Fruit fly (Drosophila melanogaster): ENCODE results near the gene vn.

The vn gene

DNA sequence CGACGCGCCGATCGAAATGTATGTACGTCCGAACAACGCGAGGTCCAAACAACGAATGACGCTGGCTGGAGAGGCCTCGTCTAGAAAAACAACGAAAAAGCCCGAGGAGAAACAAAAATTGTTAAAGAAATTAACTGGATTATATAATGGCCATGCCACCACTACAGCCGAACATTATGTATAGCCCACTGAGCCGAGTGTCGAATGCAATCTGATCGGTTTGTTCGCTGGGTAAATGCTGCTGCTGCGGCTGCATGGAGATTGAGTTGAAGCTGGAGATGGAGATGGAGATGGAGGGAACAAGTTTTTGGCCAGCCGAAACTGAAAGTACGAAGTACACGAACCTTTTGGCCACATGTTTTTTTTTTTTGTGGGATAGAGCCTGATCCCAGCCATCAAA lies 58.9 kb downstream of the vn start, which contains the start of gene Cralbp:
Gene Cralbp, minus strand, starts transcription at position 115 of the 400 bp plus-strand sequence.
- TF ChIP-seq Abd-B (GFP tag; optimal IDR thresholded peaks at IDR 0.05), result no peak
- no peak for TF ChIP-seq Mio (GFP tag; optimal IDR thresholded peaks at IDR 0.05)
- no peak for TF ChIP-seq h (GFP tag; optimal IDR thresholded peaks at IDR 0.05)
- no peak for TF ChIP-seq foxo (GFP tag; optimal IDR thresholded peaks at IDR 0.05)
- TF ChIP-seq rgr (GFP tag; optimal IDR thresholded peaks at IDR 0.05), result no peak
- no peak for TF ChIP-seq Hr83 (GFP tag; optimal IDR thresholded peaks at IDR 0.05; ENCODE audit: poor library complexity, severe bottlenecking)
- no peak for TF ChIP-seq jim (GFP tag; optimal IDR thresholded peaks at IDR 0.05)
- TF ChIP-seq psq (GFP tag; optimal IDR thresholded peaks at IDR 0.05), result no peak
- TF ChIP-seq dl (GFP tag; optimal IDR thresholded peaks at IDR 0.05; ENCODE audit: insufficient read depth in 1 of 2, partially characterized antibody in 2 of 2), result no peak
- no peak for TF ChIP-seq HLH106 (tag; optimal IDR thresholded peaks at IDR 0.05)
- TF ChIP-seq br (GFP tag; optimal IDR thresholded peaks at IDR 0.05), result no peak
- no peak for TF ChIP-seq woc (GFP tag; optimal IDR thresholded peaks at IDR 0.05)
- no peak for TF ChIP-seq Sp1 (GFP tag; optimal IDR thresholded peaks at IDR 0.05)
- TF ChIP-seq CG32264 (GFP tag; optimal IDR thresholded peaks at IDR 0.05), result no peak
- TF ChIP-seq Vsx2 (GFP tag; optimal IDR thresholded peaks at IDR 0.05; ENCODE audit: partially characterized antibody), result no peak
- TF ChIP-seq Dfd (GFP tag; optimal IDR thresholded peaks at IDR 0.05), result no peak
- TF ChIP-seq dsf (GFP tag; optimal IDR thresholded peaks at IDR 0.05; ENCODE audit: borderline replicate concordance), result no peak
- no peak for TF ChIP-seq OdsH (GFP tag; optimal IDR thresholded peaks at IDR 0.05)
- no peak for TF ChIP-seq GATAd (GFP tag; optimal IDR thresholded peaks at IDR 0.05)

DNA sequence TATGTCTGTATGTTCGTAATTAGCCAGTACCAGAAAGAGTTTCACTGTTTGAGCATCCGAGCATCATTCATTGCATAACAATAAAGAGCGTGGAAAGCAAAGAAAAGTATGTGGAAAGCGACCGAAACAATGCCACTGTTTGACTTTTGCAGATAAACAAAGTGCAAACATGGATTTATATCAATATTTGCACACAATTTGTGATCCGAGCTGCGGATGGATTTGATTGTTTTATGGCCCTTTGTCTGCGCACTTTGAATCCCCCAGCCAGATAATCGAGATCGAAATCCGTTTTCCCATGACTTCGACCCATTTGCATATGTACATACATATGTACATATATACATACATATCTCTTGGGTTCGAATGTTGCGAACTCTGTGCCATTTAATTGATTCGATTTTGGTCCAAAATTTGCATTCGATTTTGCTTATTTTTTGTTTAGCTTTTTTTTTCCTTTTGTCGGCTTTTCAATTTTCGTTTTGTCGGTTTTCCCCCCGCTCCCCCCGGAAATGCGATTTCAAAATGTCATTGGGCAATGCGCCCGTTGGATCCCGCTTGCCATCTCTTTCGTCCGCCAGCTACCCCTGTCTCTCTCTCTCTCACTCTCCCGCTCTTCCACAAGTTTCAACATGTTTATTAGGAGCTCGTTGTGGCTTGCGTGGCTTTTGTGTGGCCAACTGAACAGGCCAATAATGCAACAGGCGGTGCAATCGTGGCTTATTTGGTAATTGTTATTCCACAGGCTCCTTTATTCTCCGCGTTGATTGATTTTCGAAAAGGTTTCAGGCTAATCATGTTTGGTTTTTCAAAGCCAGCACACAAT lies 60.0 kb downstream of the vn start:
- TF ChIP-seq Rel (GFP tag; optimal IDR thresholded peaks at IDR 0.05) (no peak), Rel (tag; optimal IDR thresholded peaks at IDR 0.05) (peak; percentile 2), psq (GFP tag; optimal IDR thresholded peaks at IDR 0.05) (no peak)

DNA sequence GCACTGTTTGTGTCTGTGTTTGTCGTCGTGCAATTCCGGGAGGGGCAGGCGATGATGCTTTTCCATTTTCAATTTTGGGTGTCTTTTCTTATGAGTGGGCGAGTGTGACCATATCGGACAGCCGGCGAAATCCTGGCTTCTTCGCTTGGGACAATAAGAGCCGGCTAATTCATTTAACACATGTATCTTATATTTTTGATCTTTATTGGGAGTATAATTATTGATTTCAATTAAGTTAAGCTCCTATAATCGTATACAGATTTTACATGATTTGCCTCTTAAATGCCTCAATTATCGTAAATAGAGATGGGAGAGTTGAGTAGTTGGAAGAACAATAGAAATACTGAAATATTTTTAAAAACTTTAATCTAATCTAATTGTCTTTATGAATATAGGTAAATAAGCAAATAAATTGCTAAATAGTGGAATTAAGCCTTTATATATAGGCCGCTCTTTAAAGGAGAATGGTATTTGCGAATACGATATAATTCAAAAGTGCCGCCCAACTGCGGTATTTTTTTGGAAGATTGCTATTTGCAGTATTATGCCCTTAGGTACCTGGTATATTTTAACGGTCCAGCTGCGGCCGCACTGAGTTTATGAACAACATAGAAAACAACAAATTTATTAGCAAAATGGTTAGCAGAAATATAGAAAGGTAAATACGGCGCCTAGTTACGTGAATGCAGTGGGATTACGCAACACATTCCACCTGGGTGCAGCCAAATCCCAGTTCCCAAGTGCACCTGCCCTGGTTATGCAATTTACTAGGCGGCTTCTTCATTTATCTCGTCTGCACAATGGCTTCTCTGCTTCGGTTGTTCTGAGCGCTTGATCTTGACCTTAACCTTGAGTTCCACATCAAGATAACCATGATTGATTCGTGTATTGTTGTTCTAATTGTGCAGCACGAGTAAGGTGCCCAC lies 65.7 kb downstream of the vn start, which contains the start of the genes Myt1, PGRP-LD and Pmi:
Gene Myt1, minus strand, starts transcription at position 116 of the 926 bp plus-strand sequence.
Gene PGRP-LD, plus strand, starts transcription at position 576 of the 926 bp plus-strand sequence.
Gene Pmi, plus strand, starts transcription at position 576 of the 926 bp plus-strand sequence.
- TF ChIP-seq GATAd (GFP tag; optimal IDR thresholded peaks at IDR 0.05), result no peak
- no peak for TF ChIP-seq Dfd (GFP tag; optimal IDR thresholded peaks at IDR 0.05)
- TF ChIP-seq usp (GFP tag; optimal IDR thresholded peaks at IDR 0.05), result no peak
- no peak for TF ChIP-seq Abd-B (GFP tag; optimal IDR thresholded peaks at IDR 0.05)
- TF ChIP-seq pan (optimal IDR thresholded peaks at IDR 0.05), result no peak
- no peak for TF ChIP-seq br (GFP tag; optimal IDR thresholded peaks at IDR 0.05)
- peak; percentile 1 for TF ChIP-seq ey (GFP tag; optimal IDR thresholded peaks at IDR 0.05)
- peak; percentile 8 for TF ChIP-seq Myc (optimal IDR thresholded peaks at IDR 0.05)
- no peak for TF ChIP-seq CrebA (GFP tag; optimal IDR thresholded peaks at IDR 0.05; ENCODE audit: borderline replicate concordance)
- TF ChIP-seq Hr78 (GFP tag; optimal IDR thresholded peaks at IDR 0.05), result no peak
- no peak for TF ChIP-seq Hnf4 (GFP tag; optimal IDR thresholded peaks at IDR 0.05)
- TF ChIP-seq psq (GFP tag; optimal IDR thresholded peaks at IDR 0.05), result peak; percentile 4

DNA sequence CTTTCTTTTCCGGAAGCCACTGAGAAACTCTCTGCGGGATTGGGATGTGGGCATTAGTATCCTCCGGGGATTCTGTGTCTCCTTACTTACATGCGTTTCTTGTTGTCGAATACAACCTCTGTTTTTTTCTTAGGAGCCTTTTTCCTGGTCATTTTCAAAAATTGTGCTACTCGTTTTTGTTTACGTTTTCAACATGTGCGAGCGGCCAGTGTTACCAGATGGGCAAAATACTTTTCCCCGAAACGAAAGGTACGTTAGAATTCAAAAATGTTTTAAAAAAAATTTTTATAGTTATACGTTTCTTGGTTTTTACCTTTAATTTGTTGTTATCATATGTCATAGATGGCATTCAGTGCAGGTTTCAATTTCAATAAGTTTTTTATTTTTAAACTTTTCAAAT lies 68.3 kb downstream of the vn start, which contains the start of gene vito:
Gene vito, minus strand, starts transcription at position 220 of the 400 bp plus-strand sequence.
- TF ChIP-seq CrebA (GFP tag; optimal IDR thresholded peaks at IDR 0.05; ENCODE audit: borderline replicate concordance), result no peak
- TF ChIP-seq Hnf4 (GFP tag; optimal IDR thresholded peaks at IDR 0.05), result no peak
- TF ChIP-seq Dfd (GFP tag; optimal IDR thresholded peaks at IDR 0.05), result no peak
- no peak for TF ChIP-seq OdsH (GFP tag; optimal IDR thresholded peaks at IDR 0.05)
- TF ChIP-seq Jra (GFP tag; optimal IDR thresholded peaks at IDR 0.05), result no peak
- TF ChIP-seq fru (GFP tag; optimal IDR thresholded peaks at IDR 0.05), result no peak
- TF ChIP-seq tai (GFP tag; optimal IDR thresholded peaks at IDR 0.05), result no peak

All from whole organism, wandering third instar larva.